Fruit fly (Drosophila melanogaster) S2 (cell line): Measurements from ENCODE around the gene CG4820.

Experiments
- CG8478 ChIP-seq: fragments of >200 bp; optimal IDR thresholded peaks from 2 replicates; lab custom pipeline; 2018
- CTCF ChIP-seq, 2 experiments: fragments of >200 bp; optimal IDR thresholded peaks; 2 replicates each; lab custom pipeline; 2018

Gene CG4820

dm6 chr3R:11231037-11231436 is 14.7 kb downstream of the CG4820 start:
- TF ChIP-seq CG8478, result no peak
- no peak for TF ChIP-seq CTCF (optimal IDR thresholded peaks at IDR 0.05; lab: Kevin White, UChicago)

dm6 chr3R:11231705-11232261 is 15.4 kb downstream of the CG4820 start, which contains the start of the genes CG17187 and Dph3:
Gene CG17187, minus strand, starts transcription at chr3R:11231879.
Gene Dph3, plus strand, starts transcription at chr3R:11231912.
- TF ChIP-seq CG8478, result no peak
- no peak for TF ChIP-seq CTCF (optimal IDR thresholded peaks at IDR 0.05; lab: Kevin White, UChicago)

- TF ChIP-seq CTCF (optimal IDR thresholded peaks at IDR 0.05; lab: Kevin White, UChicago) (peak in 1 of 2 experiments; percentile 11), CG8478 (no peak)
These were observed 18.6 kb downstream of the CG4820 start, which contains the start of the genes Arfip and CG17721 for dm6 chr3R:11234918-11235371. Gene Arfip, minus strand, starts transcription at chr3R:11235013. Gene CG17721, plus strand, starts transcription at chr3R:11235140.

dm6 chr3R:11236041-11236440 is 19.7 kb downstream of the CG4820 start, which contains the start of gene CG31441:
Gene CG31441, plus strand, starts transcription at chr3R:11236286.
- TF ChIP-seq CTCF (optimal IDR thresholded peaks at IDR 0.05; lab: Kevin White, UChicago) (no peak), CG8478 (no peak)

- TF ChIP-seq CG8478 (no peak), CTCF (optimal IDR thresholded peaks at IDR 0.05; lab: Kevin White, UChicago) (no peak)
These were observed 21.3 kb downstream of the CG4820 start, which contains the start of gene CG31388 for dm6 chr3R:11237598-11237997. Gene CG31388, plus strand, starts transcription at chr3R:11237815.

dm6 chr3R:11240891-11241290 is 24.6 kb downstream of the CG4820 start, which contains the start of the genes scpr-B and scpr-A:
Gene scpr-B, minus strand, starts transcription at chr3R:11240991.
Gene scpr-A, plus strand, starts transcription at chr3R:11241183.
- TF ChIP-seq CTCF (optimal IDR thresholded peaks at IDR 0.05; lab: Kevin White, UChicago) (no peak), CG8478 (no peak)

- TF ChIP-seq CG8478 (no peak), CTCF (optimal IDR thresholded peaks at IDR 0.05; lab: Kevin White, UChicago) (no peak)
These were observed 26.9 kb downstream of the CG4820 start for dm6 chr3R:11243057-11243740.

- TF ChIP-seq CG8478 (no peak), CTCF (optimal IDR thresholded peaks at IDR 0.05; lab: Kevin White, UChicago) (peak; percentile 77 to 82)
These were observed 27.8 kb downstream of the CG4820 start, which contains the start of the genes CG17734 and CG5214 for dm6 chr3R:11243951-11244660. Gene CG17734, minus strand, starts transcription at chr3R:11243999. Gene CG5214, plus strand, starts transcription at chr3R:11244302.

dm6 chr3R:11245803-11246202 is 29.5 kb downstream of the CG4820 start:
- TF ChIP-seq CTCF (optimal IDR thresholded peaks at IDR 0.05; lab: Kevin White, UChicago) (no peak), CG8478 (no peak)

- TF ChIP-seq CG8478 (no peak), CTCF (optimal IDR thresholded peaks at IDR 0.05; lab: Kevin White, UChicago) (no peak)
These were observed 30.5 kb downstream of the CG4820 start for dm6 chr3R:11246865-11247264.

- TF ChIP-seq CTCF (optimal IDR thresholded peaks at IDR 0.05; lab: Kevin White, UChicago) (no peak), CG8478 (no peak)
These were observed 37.4 kb downstream of the CG4820 start for dm6 chr3R:11253768-11254167.

dm6 chr3R:11254382-11254953 is 38.1 kb downstream of the CG4820 start:
- TF ChIP-seq CTCF (optimal IDR thresholded peaks at IDR 0.05; lab: Kevin White, UChicago) (no peak), CG8478 (no peak)

- TF ChIP-seq CTCF (optimal IDR thresholded peaks at IDR 0.05; lab: Kevin White, UChicago) (no peak), CG8478 (no peak)
These were observed 41.2 kb downstream of the CG4820 start for dm6 chr3R:11257537-11257936.

- TF ChIP-seq CTCF (optimal IDR thresholded peaks at IDR 0.05; lab: Kevin White, UChicago), result no peak
- no peak for TF ChIP-seq CG8478
These were observed 44.7 kb downstream of the CG4820 start for dm6 chr3R:11260966-11261530.

dm6 chr3R:11263579-11263978 is 47.2 kb downstream of the CG4820 start:
- TF ChIP-seq CG8478 (no peak), CTCF (optimal IDR thresholded peaks at IDR 0.05; lab: Kevin White, UChicago) (no peak)
